Fruit fly (Drosophila melanogaster): ENCODE measurements around the gene hth.

- TF ChIP-seq usp (GFP tag; optimal IDR thresholded peaks at IDR 0.05), result no peak
- no peak for TF ChIP-seq EcR (GFP tag; optimal IDR thresholded peaks at IDR 0.05)
- TF ChIP-seq pan (optimal IDR thresholded peaks at IDR 0.05), result no peak
Observed at dm6 chr3R:10538791-10539190, 100.6 kb downstream of the hth start.
